Worm (Caenorhabditis elegans) whole organism, early embryonic: ENCODE data around the gene T09F5.10.

Experiments
- B0310.2 ChIP-seq: sonication (generic microtip); optimal IDR thresholded peaks from 2 replicates; lab custom pipeline; 2016; ENCODE audit warnings: mild to moderate bottlenecking, missing genetic modification characterization, missing compliant biosample characterization
- F13C5.2 ChIP-seq: sonication (generic microtip); optimal IDR thresholded peaks from 2 replicates; lab custom pipeline; 2017; ENCODE audit warnings: mild to moderate bottlenecking, missing genetic modification characterization, inconsistent platforms, missing compliant biosample characterization
- aly-1 ChIP-seq: sonication (generic microtip); optimal IDR thresholded peaks from 2 replicates; lab custom pipeline; 2016; ENCODE audit warnings: missing genetic modification characterization, missing compliant biosample characterization
- ama-1 ChIP-seq: fragments of 150-350 bp; optimal IDR thresholded peaks from 2 replicates; lab custom pipeline; 2014
- ceh-13 ChIP-seq: fragments of 200-800 bp; sonication (Bioruptor generic); optimal IDR thresholded peaks from 2 replicates; lab custom pipeline; 2018; ENCODE audit warnings: mild to moderate bottlenecking, missing genetic modification characterization, missing compliant biosample characterization
- ceh-36 ChIP-seq: sonication (generic microtip); optimal IDR thresholded peaks from 2 replicates; lab custom pipeline; 2016; ENCODE audit warnings: missing genetic modification characterization, inconsistent platforms, missing compliant biosample characterization
- ets-7 ChIP-seq: sonication (generic microtip); optimal IDR thresholded peaks from 2 replicates; lab custom pipeline; 2016; ENCODE audit warnings: missing genotype, missing genetic modification characterization, missing compliant biosample characterization
- flt-1 ChIP-seq: fragments of 200-800 bp; sonication (Bioruptor generic); IDR thresholded peaks from 2 replicates; pipeline ENCODE4 v1.3.6; 2022; ENCODE audit warnings: missing genetic modification characterization, missing compliant biosample characterization
- hmbx-1 ChIP-seq: sonication (generic microtip); optimal IDR thresholded peaks from 2 replicates; lab custom pipeline; 2016; ENCODE audit warnings: mild to moderate bottlenecking, missing genetic modification characterization, missing compliant biosample characterization
- hmg-4 ChIP-seq: fragments of 200-800 bp; sonication (Bioruptor generic); optimal IDR thresholded peaks from 2 replicates; lab custom pipeline; 2018; ENCODE audit warnings: mild to moderate bottlenecking, missing genetic modification characterization, missing compliant biosample characterization
- hnd-1 ChIP-seq: sonication (generic microtip); optimal IDR thresholded peaks from 2 replicates; lab custom pipeline; 2016; ENCODE audit warnings: missing genetic modification characterization, missing compliant biosample characterization
- pes-1 ChIP-seq: fragments of 200-800 bp; sonication (Bioruptor generic); IDR thresholded peaks from 2 replicates; pipeline ENCODE4 v1.3.6; 2022; ENCODE audit warnings: missing genetic modification reagents, missing genetic modification characterization, missing compliant biosample characterization
- scrt-1 ChIP-seq: fragments of 200-800 bp; sonication (Bioruptor generic); IDR thresholded peaks from 2 replicates; pipeline ENCODE4 v1.3.6; 2022; ENCODE audit warnings: missing genetic modification characterization, missing compliant biosample characterization
- sea-1 ChIP-seq: fragments of 200-800 bp; sonication (Bioruptor generic); conservative IDR thresholded peaks from 2 replicates; pipeline ENCODE4 v1.3.6; 2022; ENCODE audit warnings: missing genetic modification characterization, missing compliant biosample characterization
- tbx-11 ChIP-seq: fragments of 200-800 bp; sonication (Bioruptor generic); IDR thresholded peaks from 2 replicates; pipeline ENCODE4 v1.3.6; 2022; ENCODE audit warnings: missing genetic modification characterization, missing compliant biosample characterization
- tbx-37 ChIP-seq: fragments of 200-800 bp; sonication (Bioruptor generic); conservative IDR thresholded peaks from 2 replicates; pipeline ENCODE4 v1.3.6; 2022; ENCODE audit warnings: missing genetic modification reagents, missing genetic modification characterization, missing compliant biosample characterization
- tra-4 ChIP-seq: sonication (generic microtip); optimal IDR thresholded peaks from 2 replicates; lab custom pipeline; 2017; ENCODE audit warnings: missing genetic modification characterization, missing compliant biosample characterization

Gene T09F5.10

DNA sequence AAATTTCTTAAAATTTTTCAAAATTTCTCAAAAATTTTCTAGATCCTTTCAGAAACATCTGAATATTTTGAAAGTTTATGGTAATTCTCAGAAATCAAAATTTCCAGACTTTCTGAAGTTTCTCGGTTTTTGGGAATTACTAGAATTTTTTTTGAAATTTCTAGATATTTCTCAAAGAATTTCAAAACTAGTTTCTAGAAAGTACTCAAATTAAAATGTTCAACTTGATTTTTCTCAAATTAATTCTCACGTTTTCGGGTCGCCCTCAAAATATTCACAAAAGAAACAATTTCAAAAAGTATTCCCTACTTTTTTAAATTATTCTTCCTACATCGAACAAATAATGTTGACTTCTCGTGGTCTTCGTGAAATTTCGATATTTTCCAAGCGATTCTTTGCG is at the start of gene T09F5.10:
TSS of gene T09F5.10 (plus strand) at position 301 of the 400 bp plus-strand sequence.
- TF ChIP-seq ets-7 (tag; lab: Kevin White, UChicago) (no peak), hnd-1 (tag; lab: Kevin White, UChicago) (no peak), scrt-1 (GFP tag; lab: Robert Waterston, UW) (no peak), ceh-13 (GFP tag; lab: Kevin White, UChicago) (no peak)

DNA sequence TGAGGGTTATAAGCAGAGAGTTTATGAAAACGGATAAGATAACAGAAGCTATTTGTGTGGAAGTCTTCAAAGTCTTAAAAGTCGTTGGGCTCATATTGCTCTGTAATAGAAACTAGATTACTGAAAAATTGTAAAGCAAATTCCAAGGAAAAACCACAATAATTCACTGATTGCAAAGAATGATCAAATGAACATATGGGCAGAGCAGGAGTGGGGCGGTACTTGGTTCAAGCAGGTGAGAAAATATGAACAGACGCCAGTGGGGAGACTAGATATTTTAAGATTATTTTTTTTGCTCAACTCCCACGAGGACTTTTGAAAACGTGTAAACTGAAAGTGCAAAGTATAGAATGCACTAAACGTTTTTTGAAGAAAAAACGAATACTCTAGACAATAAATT is 47.4 kb upstream of the T09F5.10 start, which contains the start of gene str-171:
TSS of gene str-171 (minus strand) at position 101 of the 400 bp plus-strand sequence.
- TF ChIP-seq tbx-37 (GFP tag; lab: Robert Waterston, UW) (no peak), F13C5.2 (tag; lab: Kevin White, UChicago) (no peak), B0310.2 (tag; lab: Kevin White, UChicago) (no peak), pes-1 (no peak), flt-1 (GFP tag; lab: Robert Waterston, UW) (no peak), sea-1 (GFP tag; lab: Robert Waterston, UW) (no peak), tbx-11 (no peak), hmg-4 (GFP tag; lab: Kevin White, UChicago) (no peak)

DNA sequence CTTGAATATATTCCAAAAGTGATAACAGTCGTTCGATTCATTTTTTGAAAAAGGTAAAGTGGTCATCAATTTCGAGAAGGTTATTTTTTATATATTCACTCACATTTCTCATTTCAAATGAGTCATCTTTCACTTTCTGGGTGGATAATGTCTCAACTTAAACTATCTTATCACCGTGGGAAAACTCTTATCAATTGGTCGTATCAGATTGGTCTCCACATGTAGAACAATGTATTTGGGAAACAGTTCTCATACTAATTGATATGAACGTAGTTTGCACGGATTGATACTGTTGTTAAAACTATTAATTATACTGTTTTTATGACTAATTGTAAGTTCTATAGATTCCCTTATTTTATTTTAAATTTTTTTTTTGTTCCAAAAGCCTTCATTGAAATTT is 46.0 kb upstream of the T09F5.10 start:
- TF ChIP-seq hmbx-1 (tag; lab: Kevin White, UChicago) (no peak), hnd-1 (tag; lab: Kevin White, UChicago) (no peak), aly-1 (tag; lab: Kevin White, UChicago) (no peak), F13C5.2 (tag; lab: Kevin White, UChicago) (no peak), ama-1 (lab: Kevin White, UChicago) (no peak), ets-7 (tag; lab: Kevin White, UChicago) (no peak), hmg-4 (GFP tag; lab: Kevin White, UChicago) (no peak), flt-1 (GFP tag; lab: Robert Waterston, UW) (no peak), ceh-36 (tag; lab: Kevin White, UChicago) (no peak), B0310.2 (tag; lab: Kevin White, UChicago) (no peak), tbx-37 (GFP tag; lab: Robert Waterston, UW) (no peak), sea-1 (GFP tag; lab: Robert Waterston, UW) (no peak), pes-1 (no peak), scrt-1 (GFP tag; lab: Robert Waterston, UW) (no peak), tbx-11 (no peak), ceh-13 (GFP tag; lab: Kevin White, UChicago) (no peak), tra-4 (tag; lab: Kevin White, UChicago) (no peak)

DNA sequence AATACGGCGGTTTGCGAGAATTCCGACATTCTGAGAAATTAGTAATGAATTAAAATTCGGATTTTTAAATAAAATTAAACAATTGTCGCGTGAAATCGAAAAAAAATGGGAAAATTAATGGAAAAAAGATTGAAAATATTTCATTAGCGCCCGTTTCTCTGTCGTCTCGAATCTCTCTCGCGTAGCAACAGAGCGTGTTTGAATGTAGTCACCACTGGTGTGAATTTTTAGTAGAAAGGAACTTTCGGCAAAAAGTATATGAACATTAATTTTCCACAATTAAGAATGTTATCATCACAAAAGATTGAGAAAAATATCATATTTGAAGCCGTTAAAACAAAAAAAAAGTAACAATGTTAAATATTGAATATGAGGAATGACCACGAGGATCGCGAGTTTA is 43.1 kb upstream of the T09F5.10 start, which contains the start of gene aipl-1:
TSS of gene aipl-1 (minus strand) at position 30 of the 400 bp plus-strand sequence.
- TF ChIP-seq tbx-37 (GFP tag; lab: Robert Waterston, UW) (peak; percentile 42; the same call in 1 of the 2 replicates), B0310.2 (tag; lab: Kevin White, UChicago) (no peak)

DNA sequence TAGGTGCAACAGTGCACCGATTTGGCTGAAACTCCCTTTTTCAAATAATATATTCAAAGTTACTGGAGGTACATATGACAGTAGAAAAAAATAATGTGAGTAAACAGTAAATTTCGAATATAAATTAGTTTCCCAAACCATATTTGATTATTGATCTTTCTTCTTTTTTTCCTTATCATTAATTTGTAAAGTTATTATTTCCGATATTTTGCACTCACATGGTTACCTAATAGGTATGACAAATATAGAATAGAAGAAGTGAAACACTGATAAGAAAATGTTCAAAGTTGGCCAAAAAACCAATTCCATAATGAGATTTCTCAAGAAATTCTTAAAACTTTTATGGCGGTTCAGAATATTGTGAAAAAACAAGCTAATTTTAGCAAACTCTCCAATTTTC is 40.0 kb upstream of the T09F5.10 start:
- no peak for TF ChIP-seq ama-1 (lab: Kevin White, UChicago)
- TF ChIP-seq ceh-13 (GFP tag; lab: Kevin White, UChicago), result no peak
- TF ChIP-seq hmbx-1 (tag; lab: Kevin White, UChicago), result no peak
- TF ChIP-seq ceh-36 (tag; lab: Kevin White, UChicago), result no peak
- no peak for TF ChIP-seq scrt-1 (GFP tag; lab: Robert Waterston, UW)
- no peak for TF ChIP-seq tbx-37 (GFP tag; lab: Robert Waterston, UW)
- TF ChIP-seq flt-1 (GFP tag; lab: Robert Waterston, UW), result no peak
- TF ChIP-seq ets-7 (tag; lab: Kevin White, UChicago), result no peak
- TF ChIP-seq hmg-4 (GFP tag; lab: Kevin White, UChicago), result no peak
- TF ChIP-seq pes-1, result no peak
- no peak for TF ChIP-seq B0310.2 (tag; lab: Kevin White, UChicago)
- TF ChIP-seq hnd-1 (tag; lab: Kevin White, UChicago), result no peak
- TF ChIP-seq aly-1 (tag; lab: Kevin White, UChicago), result no peak
- no peak for TF ChIP-seq tra-4 (tag; lab: Kevin White, UChicago)
- TF ChIP-seq tbx-11, result no peak

DNA sequence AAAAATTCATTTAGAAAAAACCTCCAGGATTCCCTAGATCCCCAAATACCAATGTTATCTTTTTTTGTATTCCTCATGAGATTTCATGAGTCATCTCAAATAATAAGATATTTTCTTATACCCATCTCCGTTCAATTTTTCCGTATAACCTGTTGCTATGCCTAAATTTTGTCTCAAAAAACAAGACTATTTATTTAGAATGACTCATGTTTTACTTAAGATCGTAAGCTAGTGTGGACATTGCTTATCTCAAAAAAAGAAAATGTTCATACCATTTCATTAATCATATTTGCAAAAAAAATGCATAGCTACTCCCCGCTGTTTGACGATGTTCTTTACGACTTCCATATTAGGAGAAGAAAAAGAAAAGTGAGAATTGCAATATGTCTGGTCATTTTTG is 39.6 kb upstream of the T09F5.10 start, which contains the start of gene K08F9.3:
TSS of gene K08F9.3 (plus strand) at position 301 of the 400 bp plus-strand sequence.
- no peak for TF ChIP-seq B0310.2 (tag; lab: Kevin White, UChicago)
- TF ChIP-seq scrt-1 (GFP tag; lab: Robert Waterston, UW), result no peak
- no peak for TF ChIP-seq sea-1 (GFP tag; lab: Robert Waterston, UW)
- TF ChIP-seq tbx-11, result no peak
- no peak for TF ChIP-seq hnd-1 (tag; lab: Kevin White, UChicago)
- TF ChIP-seq flt-1 (GFP tag; lab: Robert Waterston, UW), result no peak

DNA sequence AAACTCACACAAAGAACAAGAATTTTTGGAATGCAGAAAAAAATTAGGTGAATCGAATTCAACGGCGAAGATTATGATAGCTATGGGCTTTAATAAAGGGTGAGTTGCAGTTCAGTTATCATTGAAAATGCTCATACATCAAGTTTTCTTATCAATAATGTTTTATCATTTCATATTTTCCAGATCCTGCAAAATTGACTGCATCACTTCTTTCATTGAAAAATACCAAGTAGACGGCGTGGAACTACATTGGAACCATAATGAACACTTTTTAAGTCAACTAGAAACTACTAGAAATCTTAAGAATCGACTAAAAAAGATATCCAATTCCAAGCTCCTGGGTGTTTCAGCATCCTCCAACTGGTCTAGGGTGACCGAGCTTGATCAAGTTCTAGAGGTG is 36.6 kb upstream of the T09F5.10 start, which contains the start of gene K08F9.1:
TSS of gene K08F9.1 (minus strand) at position 101 of the 400 bp plus-strand sequence.
- TF ChIP-seq ama-1 (lab: Kevin White, UChicago) (no peak), hnd-1 (tag; lab: Kevin White, UChicago) (no peak)

DNA sequence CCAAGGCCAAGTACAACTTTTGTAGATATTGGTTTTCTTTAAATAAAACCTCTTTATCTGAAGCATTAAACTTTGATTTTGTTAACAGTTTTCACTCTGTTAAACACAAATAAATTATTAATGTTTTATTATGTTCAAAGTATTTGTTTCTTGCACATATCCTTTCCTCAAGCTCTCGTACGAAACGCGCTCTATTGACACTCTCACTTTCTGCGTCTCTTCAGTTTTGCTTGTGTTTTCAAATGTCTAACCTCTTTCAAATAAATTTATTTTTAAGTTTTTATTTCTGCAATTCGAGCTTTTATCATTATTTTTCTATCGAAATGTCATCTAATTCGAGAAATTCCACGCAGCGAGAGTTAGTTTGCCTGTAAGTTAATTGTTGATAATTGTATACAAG is 36.1 kb upstream of the T09F5.10 start, which contains the start of gene K08F9.4:
TSS of gene K08F9.4 (plus strand) at position 222 of the 400 bp plus-strand sequence.
- TF ChIP-seq scrt-1 (GFP tag; lab: Robert Waterston, UW), result no peak
- no peak for TF ChIP-seq hnd-1 (tag; lab: Kevin White, UChicago)
- TF ChIP-seq tra-4 (tag; lab: Kevin White, UChicago), result no peak
- no peak for TF ChIP-seq ceh-36 (tag; lab: Kevin White, UChicago)
- no peak for TF ChIP-seq flt-1 (GFP tag; lab: Robert Waterston, UW)
- no peak for TF ChIP-seq sea-1 (GFP tag; lab: Robert Waterston, UW)
- TF ChIP-seq tbx-11, result no peak
- TF ChIP-seq ets-7 (tag; lab: Kevin White, UChicago), result no peak
- no peak for TF ChIP-seq ceh-13 (GFP tag; lab: Kevin White, UChicago)
- no peak for TF ChIP-seq F13C5.2 (tag; lab: Kevin White, UChicago)
- no peak for TF ChIP-seq tbx-37 (GFP tag; lab: Robert Waterston, UW)
- no peak for TF ChIP-seq hmg-4 (GFP tag; lab: Kevin White, UChicago)
- no peak for TF ChIP-seq hmbx-1 (tag; lab: Kevin White, UChicago)
- TF ChIP-seq B0310.2 (tag; lab: Kevin White, UChicago), result no peak
- TF ChIP-seq aly-1 (tag; lab: Kevin White, UChicago), result no peak
- no peak for TF ChIP-seq pes-1
- TF ChIP-seq ama-1 (lab: Kevin White, UChicago), result no peak
